Fruit fly (Drosophila melanogaster) whole organism, embryonic: ENCODE data around the gene vsg.
A peak's percentile ranks its signal among the peaks of the same experiment; 100 is the strongest.

Source experiments
- Ada2b ChIP-seq: fragments of 200-800 bp; sonication (Bioruptor generic); IDR thresholded peaks from 2 replicates; pipeline ENCODE4 v1.3.6; 2022; ENCODE audit warnings: missing biosample characterization, missing genetic modification characterization
- Aef1 ChIP-seq: fragments of 200-800 bp; sonication (Bioruptor generic); IDR thresholded peaks from 3 replicates; pipeline ENCODE4 v1.3.6; 2022; ENCODE audit warnings: missing biosample characterization, missing genetic modification characterization
- CG1024 ChIP-seq: fragments of 200-800 bp; sonication (Bioruptor generic); IDR thresholded peaks from 2 replicates; pipeline ENCODE4 v1.3.6; 2022; ENCODE audit warnings: missing biosample characterization, missing genetic modification characterization
- CG10959 ChIP-seq: fragments of 200-800 bp; sonication (Bioruptor generic); IDR thresholded peaks from 2 replicates; pipeline ENCODE4 v1.3.6; 2022; ENCODE audit warnings: missing biosample characterization, missing genetic modification characterization
- CG10979 ChIP-seq: fragments of 200-800 bp; sonication (Bioruptor generic); optimal IDR thresholded peaks from 2 replicates; lab custom pipeline; 2018; ENCODE audit warnings: missing biosample characterization, mild to moderate bottlenecking, missing genetic modification characterization, moderate library complexity
- CG11085 ChIP-seq: fragments of 200-800 bp; sonication (Bioruptor generic); IDR thresholded peaks from 2 replicates; pipeline ENCODE4 v1.3.6; 2022; ENCODE audit warnings: missing biosample characterization, missing genetic modification characterization
- CG14014 ChIP-seq: fragments of 200-800 bp; sonication (Bioruptor generic); IDR thresholded peaks from 2 replicates; pipeline ENCODE4 v1.3.6; 2022; ENCODE audit warnings: missing biosample characterization, missing genetic modification characterization
- CG14710 ChIP-seq: fragments of 200-800 bp; sonication (Bioruptor generic); optimal IDR thresholded peaks from 3 replicates; lab custom pipeline; 2019; ENCODE audit warnings: missing biosample characterization, mild to moderate bottlenecking, missing genetic modification characterization, moderate library complexity
- CG33557 ChIP-seq: fragments of 200-800 bp; sonication (Bioruptor generic); optimal IDR thresholded peaks from 2 replicates; lab custom pipeline; 2019; ENCODE audit warnings: missing biosample characterization, mild to moderate bottlenecking, missing genetic modification characterization, moderate library complexity
- CG3838 ChIP-seq: fragments of 200-800 bp; sonication (Bioruptor generic); optimal IDR thresholded peaks from 3 replicates; lab custom pipeline; 2016; ENCODE audit warnings: missing biosample characterization, missing genetic modification characterization
- CG3847 ChIP-seq: fragments of 200-800 bp; sonication (Bioruptor generic); IDR thresholded peaks from 2 replicates; pipeline ENCODE4 v1.3.6; 2022; ENCODE audit warnings: missing biosample characterization, missing genetic modification characterization
- CG4282 ChIP-seq: fragments of 200-800 bp; sonication (Bioruptor generic); optimal IDR thresholded peaks from 2 replicates; lab custom pipeline; 2016; ENCODE audit warnings: missing biosample characterization, missing genetic modification characterization
- CG4707 ChIP-seq: fragments of 200-800 bp; sonication (Bioruptor generic); optimal IDR thresholded peaks from 2 replicates; lab custom pipeline; 2018; ENCODE audit warnings: missing biosample characterization, mild to moderate bottlenecking, missing genetic modification characterization, moderate library complexity
- CG6689 ChIP-seq: fragments of 200-800 bp; sonication (Bioruptor generic); IDR thresholded peaks from 2 replicates; pipeline ENCODE4 v1.3.6; 2022; ENCODE audit warnings: missing biosample characterization, missing genetic modification characterization
- CG7928 ChIP-seq: fragments of 200-800 bp; sonication (Bioruptor generic); optimal IDR thresholded peaks from 2 replicates; lab custom pipeline; 2017; ENCODE audit warnings: missing biosample characterization, mild to moderate bottlenecking, missing genetic modification characterization
- CG7987 ChIP-seq: fragments of 200-800 bp; sonication (Bioruptor generic); optimal IDR thresholded peaks from 2 replicates; lab custom pipeline; 2018; ENCODE audit warnings: missing biosample characterization, mild to moderate bottlenecking, missing genetic modification characterization, moderate library complexity
- Dref ChIP-seq: fragments of 200-800 bp; sonication (Bioruptor generic); IDR thresholded peaks from 2 replicates; pipeline ENCODE4 v1.3.6; 2022; ENCODE audit warnings: missing biosample characterization, missing genetic modification characterization
- HmgZ ChIP-seq: fragments of 200-800 bp; sonication (Bioruptor generic); optimal IDR thresholded peaks from 2 replicates; lab custom pipeline; 2018; ENCODE audit warnings: missing biosample characterization, mild to moderate bottlenecking, missing genetic modification characterization
- MESR4 ChIP-seq: fragments of 200-800 bp; sonication (Bioruptor generic); optimal IDR thresholded peaks from 2 replicates; lab custom pipeline; 2018; ENCODE audit warnings: missing biosample characterization, mild to moderate bottlenecking, missing genetic modification characterization, moderate library complexity
- Myb ChIP-seq: fragments of 200-800 bp; sonication (Bioruptor generic); optimal IDR thresholded peaks from 2 replicates; lab custom pipeline; 2016; ENCODE audit warnings: missing biosample characterization, missing genetic modification characterization
- Nf-YC ChIP-seq: fragments of 200-800 bp; optimal IDR thresholded peaks from 3 replicates; lab custom pipeline; 2019; ENCODE audit warnings: missing biosample characterization, mild to moderate bottlenecking, missing genetic modification characterization, moderate library complexity
- Ptx1 ChIP-seq: fragments of 200-800 bp; sonication (Bioruptor generic); IDR thresholded peaks from 2 replicates; pipeline ENCODE4 v1.3.6; 2022; ENCODE audit warnings: missing biosample characterization, missing genetic modification characterization
- Usf ChIP-seq: fragments of 200-800 bp; sonication (Bioruptor generic); optimal IDR thresholded peaks from 2 replicates; lab custom pipeline; 2017; ENCODE audit warnings: missing genotype, missing biosample characterization, missing genetic modification characterization
- Xbp1 ChIP-seq: fragments of 200-800 bp; sonication (Bioruptor generic); optimal IDR thresholded peaks from 3 replicates; lab custom pipeline; 2016; ENCODE audit warnings: missing biosample characterization, mild to moderate bottlenecking, missing genetic modification characterization
- abd-A ChIP-seq: fragments of 200-800 bp; sonication (Bioruptor generic); optimal IDR thresholded peaks from 3 replicates; lab custom pipeline; 2019; ENCODE audit warnings: missing biosample characterization, mild to moderate bottlenecking, missing genetic modification characterization, moderate library complexity
- ap ChIP-seq: fragments of 200-800 bp; sonication (Bioruptor generic); IDR thresholded peaks from 2 replicates; pipeline ENCODE4 v1.3.6; 2022; ENCODE audit warnings: missing biosample characterization, missing genetic modification characterization
- bcd ChIP-seq: fragments of 200-800 bp; sonication (Bioruptor generic); optimal IDR thresholded peaks from 2 replicates; lab custom pipeline; 2017; ENCODE audit warnings: missing biosample characterization, mild to moderate bottlenecking, missing genetic modification characterization
- bowl ChIP-seq: fragments of 200-800 bp; sonication (Bioruptor generic); IDR thresholded peaks from 2 replicates; pipeline ENCODE4 v1.3.6; 2022; ENCODE audit warnings: missing biosample characterization, missing genetic modification characterization
- br ChIP-seq: fragments of >200 bp; optimal IDR thresholded peaks from 2 replicates; lab custom pipeline; 2017
- btn ChIP-seq: fragments of 200-800 bp; sonication (Bioruptor generic); optimal IDR thresholded peaks from 2 replicates; lab custom pipeline; 2016; ENCODE audit warnings: missing biosample characterization, missing genetic modification characterization
- disco-r ChIP-seq: fragments of 200-800 bp; sonication (Bioruptor generic); optimal IDR thresholded peaks from 2 replicates; lab custom pipeline; 2016; ENCODE audit warnings: missing biosample characterization, missing genetic modification characterization
- dm ChIP-seq: fragments of 200-800 bp; sonication (Bioruptor generic); optimal IDR thresholded peaks from 3 replicates; lab custom pipeline; 2016; ENCODE audit warnings: missing biosample characterization, missing genetic modification characterization
- dysf ChIP-seq: fragments of 200-800 bp; sonication (Bioruptor generic); IDR thresholded peaks from 3 replicates; pipeline ENCODE4 v1.3.6; 2022; ENCODE audit warnings: missing biosample characterization, missing genetic modification characterization
- fd3F ChIP-seq: fragments of 200-800 bp; sonication (Bioruptor generic); optimal IDR thresholded peaks from 2 replicates; lab custom pipeline; 2018; ENCODE audit warnings: missing biosample characterization, mild to moderate bottlenecking, missing genetic modification characterization, moderate library complexity
- h ChIP-seq: fragments of >200 bp; optimal IDR thresholded peaks from 2 replicates; lab custom pipeline; 2017
- jing ChIP-seq: fragments of 200-800 bp; sonication (Bioruptor generic); optimal IDR thresholded peaks from 2 replicates; lab custom pipeline; 2018; ENCODE audit warnings: missing biosample characterization, mild to moderate bottlenecking, missing genetic modification characterization
- knrl ChIP-seq: fragments of 200-800 bp; sonication (Bioruptor generic); IDR thresholded peaks from 3 replicates; pipeline ENCODE4 v1.3.6; 2022; ENCODE audit warnings: missing biosample characterization, missing genetic modification characterization; ENCODE audit not compliant: partially characterized antibody
- mld ChIP-seq: fragments of 200-800 bp; sonication (Bioruptor generic); IDR thresholded peaks from 3 replicates; pipeline ENCODE4 v1.3.6; 2022; ENCODE audit warnings: missing biosample characterization, missing genetic modification characterization; ENCODE audit not compliant: partially characterized antibody
- nau ChIP-seq: fragments of 200-800 bp; sonication (Bioruptor generic); optimal IDR thresholded peaks from 3 replicates; lab custom pipeline; 2017; ENCODE audit warnings: missing biosample characterization, mild to moderate bottlenecking, missing genetic modification characterization, missing genetic modification reagents
- oc ChIP-seq: fragments of 200-800 bp; sonication (Bioruptor generic); optimal IDR thresholded peaks from 2 replicates; lab custom pipeline; 2018; ENCODE audit warnings: missing biosample characterization, mild to moderate bottlenecking, missing genetic modification characterization, moderate library complexity
- p53 ChIP-seq: fragments of 200-800 bp; sonication (Bioruptor generic); optimal IDR thresholded peaks from 2 replicates; lab custom pipeline; 2016; ENCODE audit warnings: missing biosample characterization, missing genetic modification characterization
- pros ChIP-seq: fragments of 200-800 bp; sonication (Bioruptor generic); optimal IDR thresholded peaks from 3 replicates; lab custom pipeline; 2019; ENCODE audit warnings: missing biosample characterization, mild to moderate bottlenecking, missing genetic modification characterization, moderate library complexity
- rib ChIP-seq: fragments of 200-800 bp; sonication (Bioruptor generic); IDR thresholded peaks from 2 replicates; pipeline ENCODE4 v1.3.6; 2022; ENCODE audit warnings: missing biosample characterization, missing genetic modification characterization
- ro ChIP-seq: fragments of 200-800 bp; sonication (Bioruptor generic); IDR thresholded peaks from 2 replicates; pipeline ENCODE4 v1.3.6; 2022; ENCODE audit warnings: missing biosample characterization, missing genetic modification characterization
- salm ChIP-seq: fragments of 200-800 bp; sonication (Bioruptor generic); optimal IDR thresholded peaks from 2 replicates; lab custom pipeline; 2018; ENCODE audit warnings: missing biosample characterization, mild to moderate bottlenecking, missing genetic modification characterization
- sens ChIP-seq: fragments of 200-800 bp; sonication (Bioruptor generic); peaks from one replicate; lab custom pipeline; 2016; ENCODE audit warnings: missing biosample characterization, missing genetic modification characterization
- sim ChIP-seq: fragments of 200-800 bp; sonication (Bioruptor generic); IDR thresholded peaks from 2 replicates; pipeline ENCODE4 v1.3.6; 2022; ENCODE audit warnings: missing biosample characterization, missing genetic modification characterization
- slp2 ChIP-seq: fragments of 200-800 bp; sonication (Bioruptor generic); optimal IDR thresholded peaks from 2 replicates; lab custom pipeline; 2016; ENCODE audit warnings: missing biosample characterization, missing genetic modification characterization
- tio ChIP-seq: fragments of 200-800 bp; sonication (Bioruptor generic); optimal IDR thresholded peaks from 2 replicates; lab custom pipeline; 2017; ENCODE audit warnings: missing biosample characterization, missing genetic modification characterization, inconsistent platforms
- toy ChIP-seq: fragments of 200-800 bp; sonication (Bioruptor generic); IDR thresholded peaks from 2 replicates; pipeline ENCODE4 v1.3.6; 2022; ENCODE audit warnings: missing biosample characterization, missing genetic modification characterization
- ttk ChIP-seq: fragments of 200-800 bp; sonication (Bioruptor generic); IDR thresholded peaks from 2 replicates; pipeline ENCODE4 v2.1.2; 2022; ENCODE audit warnings: missing biosample characterization, missing genetic modification characterization
- vvl ChIP-seq: fragments of 200-800 bp; sonication (Bioruptor generic); IDR thresholded peaks from 2 replicates; pipeline ENCODE4 v1.3.6; 2022; ENCODE audit warnings: missing biosample characterization, missing genetic modification characterization
- wek ChIP-seq: fragments of 200-800 bp; sonication (Bioruptor generic); optimal IDR thresholded peaks from 3 replicates; lab custom pipeline; 2018; ENCODE audit warnings: missing biosample characterization, mild to moderate bottlenecking, missing genetic modification characterization, moderate library complexity

Gene vsg

dm6 chr3L:9698193-9698642 is 15.9 kb upstream of the vsg start, which contains the start of gene Ubc4 (continued):
- TF ChIP-seq CG4282 (no peak), p53 (no peak), disco-r (GFP tag; lab: Kevin White, UChicago) (no peak), tio (GFP tag; lab: Kevin White, UChicago) (no peak), abd-A (tag; lab: Kevin White, UChicago) (no peak), CG11085 (no peak), Nf-YC (tag; lab: Kevin White, UChicago) (peak; percentile 74), CG6689 (0 out of 2 replicates have a peak, but pooled peaks have one; percentile 8), CG7987 (GFP tag; lab: Kevin White, UChicago) (peak; percentile 3), dysf (no peak), Xbp1 (GFP tag; lab: Kevin White, UChicago) (peak; percentile 5), rib (GFP tag; lab: Robert Waterston, UW) (no peak), Ada2b (no peak), dm (GFP tag; lab: Kevin White, UChicago) (peak; percentile 36), Aef1 (GFP tag; lab: Robert Waterston, UW) (0 out of 3 replicates have a peak, but pooled peaks have one; percentile 23), jing (no peak), CG10979 (tag; lab: Kevin White, UChicago) (no peak), salm (no peak), nau (GFP tag; lab: Kevin White, UChicago) (no peak), Usf (no peak), wek (GFP tag; lab: Kevin White, UChicago) (no peak), sim (GFP tag; lab: Robert Waterston, UW) (no peak), ttk (GFP tag; lab: Robert Waterston, UW) (no peak), Ptx1 (GFP tag; lab: Robert Waterston, UW) (no peak), CG3847 (GFP tag; lab: Robert Waterston, UW) (peak; percentile 37), CG10959 (GFP tag; lab: Robert Waterston, UW) (no peak), CG1024 (GFP tag; lab: Robert Waterston, UW) (no peak), bcd (GFP tag; lab: Kevin White, UChicago) (no peak), CG3838 (GFP tag; lab: Kevin White, UChicago) (no peak), knrl (peak; percentile 83), h (lab: Kevin White, UChicago) (no peak), toy (no peak), CG14710 (tag; lab: Kevin White, UChicago) (peak; percentile 12), CG14014 (no peak), vvl (GFP tag; lab: Robert Waterston, UW) (peak; percentile 58), mld (GFP tag; lab: Robert Waterston, UW) (peak; percentile 71; the same call in 2 of the 3 replicates), ap (GFP tag; lab: Robert Waterston, UW) (no peak), oc (tag; lab: Kevin White, UChicago) (no peak), Dref (peak; percentile 93), slp2 (GFP tag; lab: Kevin White, UChicago) (no peak), HmgZ (tag; lab: Kevin White, UChicago) (peak; percentile 55), bowl (GFP tag; lab: Robert Waterston, UW) (no peak), pros (GFP tag; lab: Kevin White, UChicago) (no peak), CG7928 (GFP tag; lab: Kevin White, UChicago) (no peak), MESR4 (GFP tag; lab: Kevin White, UChicago) (peak; percentile 73), sens (GFP tag; lab: Kevin White, UChicago) (peak; percentile 53), CG4707 (GFP tag; lab: Kevin White, UChicago) (no peak), CG33557 (GFP tag; lab: Kevin White, UChicago) (no peak), br (no peak), fd3F (no peak), Myb (peak; percentile 92), btn (GFP tag; lab: Kevin White, UChicago) (no peak), ro (GFP tag; lab: Robert Waterston, UW) (no peak)
